Fruit fly (Drosophila melanogaster) whole organism, embryonic: ENCODE measurements around the gene CG32176.

Experiments used
- Adf1 ChIP-seq: fragments of 200-800 bp; sonication (Bioruptor generic); IDR thresholded peaks from 2 replicates; pipeline ENCODE4 v1.3.6; 2022; ENCODE audit warnings: missing biosample characterization, missing genetic modification characterization
- Atf-2 ChIP-seq: fragments of 200-800 bp; sonication (Bioruptor generic); optimal IDR thresholded peaks from 2 replicates; lab custom pipeline; 2016; ENCODE audit warnings: missing biosample characterization, missing genetic modification characterization
- CG10462 ChIP-seq: fragments of 200-800 bp; sonication (Bioruptor generic); optimal IDR thresholded peaks from 2 replicates; lab custom pipeline; 2016; ENCODE audit warnings: missing biosample characterization, missing genetic modification characterization
- CG10543 ChIP-seq: fragments of 200-800 bp; sonication (Bioruptor generic); optimal IDR thresholded peaks from 3 replicates; lab custom pipeline; 2017; ENCODE audit warnings: missing biosample characterization, mild to moderate bottlenecking, missing genetic modification characterization, moderate library complexity
- CG13123 ChIP-seq: fragments of 200-800 bp; sonication (Bioruptor generic); optimal IDR thresholded peaks from 2 replicates; lab custom pipeline; 2016; ENCODE audit warnings: missing biosample characterization, missing genetic modification characterization
- CG13424 ChIP-seq: fragments of 200-800 bp; sonication (Bioruptor generic); optimal IDR thresholded peaks from 2 replicates; lab custom pipeline; 2019; ENCODE audit warnings: missing biosample characterization, mild to moderate bottlenecking, missing genetic modification characterization, moderate library complexity
- CG13624 ChIP-seq: fragments of 200-800 bp; sonication (Bioruptor generic); optimal IDR thresholded peaks from 2 replicates; lab custom pipeline; 2016; ENCODE audit warnings: missing biosample characterization, missing genetic modification characterization
- CG17912 ChIP-seq: fragments of 200-800 bp; sonication (Bioruptor generic); optimal IDR thresholded peaks from 2 replicates; lab custom pipeline; 2018; ENCODE audit warnings: missing biosample characterization, mild to moderate bottlenecking, missing genetic modification characterization
- CG18619 ChIP-seq: fragments of 200-800 bp; sonication (Bioruptor generic); optimal IDR thresholded peaks from 3 replicates; lab custom pipeline; 2017; ENCODE audit warnings: missing biosample characterization, mild to moderate bottlenecking, missing genetic modification characterization
- CG2120 ChIP-seq: fragments of 200-800 bp; sonication (Bioruptor generic); optimal IDR thresholded peaks from 3 replicates; lab custom pipeline; 2016; ENCODE audit warnings: missing biosample characterization, missing genetic modification characterization
- CG2678 ChIP-seq: fragments of 200-800 bp; sonication (Bioruptor generic); optimal IDR thresholded peaks from 3 replicates; lab custom pipeline; 2019; ENCODE audit warnings: missing biosample characterization, mild to moderate bottlenecking, missing genetic modification characterization, moderate library complexity
- CG30403 ChIP-seq: fragments of 200-800 bp; sonication (Bioruptor generic); optimal IDR thresholded peaks from 3 replicates; lab custom pipeline; 2016; ENCODE audit warnings: missing biosample characterization, missing genetic modification characterization
- CG4328 ChIP-seq: fragments of 200-800 bp; sonication (Bioruptor generic); optimal IDR thresholded peaks from 3 replicates; lab custom pipeline; 2017; ENCODE audit warnings: missing biosample characterization, missing genetic modification reagents, missing genetic modification characterization
- CG4424 ChIP-seq: fragments of 200-800 bp; sonication (Bioruptor generic); optimal IDR thresholded peaks from 3 replicates; lab custom pipeline; 2016; ENCODE audit warnings: missing biosample characterization, missing genetic modification characterization
- CG4617 ChIP-seq: fragments of 200-800 bp; sonication (Bioruptor generic); optimal IDR thresholded peaks from 3 replicates; lab custom pipeline; 2016; ENCODE audit warnings: missing biosample characterization, missing genetic modification characterization, borderline replicate concordance
- CG4730 ChIP-seq: fragments of 200-800 bp; sonication (Bioruptor generic); IDR thresholded peaks from 2 replicates; pipeline ENCODE4 v1.3.6; 2022; ENCODE audit warnings: missing biosample characterization, missing genetic modification characterization
- CG5180 ChIP-seq: fragments of 200-800 bp; sonication (Bioruptor generic); optimal IDR thresholded peaks from 3 replicates; lab custom pipeline; 2017; ENCODE audit warnings: missing biosample characterization, missing genetic modification characterization, mild to moderate bottlenecking, moderate library complexity, missing genetic modification reagents
- CG7372 ChIP-seq: fragments of 200-800 bp; sonication (Bioruptor generic); IDR thresholded peaks from 2 replicates; pipeline ENCODE4 v1.3.6; 2022; ENCODE audit warnings: missing biosample characterization, missing genetic modification characterization
- CG8388 ChIP-seq: fragments of 200-800 bp; sonication (Bioruptor generic); optimal IDR thresholded peaks from 2 replicates; lab custom pipeline; 2019; ENCODE audit warnings: missing biosample characterization, mild to moderate bottlenecking, missing genetic modification characterization, moderate library complexity
- CkIIα-i1 ChIP-seq: fragments of 200-800 bp; sonication (Bioruptor generic); IDR thresholded peaks from 2 replicates; pipeline ENCODE4 v1.3.6; 2022; ENCODE audit warnings: missing biosample characterization, missing genetic modification characterization
- Fer2 ChIP-seq: fragments of 200-800 bp; sonication (Bioruptor generic); optimal IDR thresholded peaks from 2 replicates; lab custom pipeline; 2018; ENCODE audit warnings: missing biosample characterization, mild to moderate bottlenecking, missing genetic modification characterization, moderate library complexity
- Gsc ChIP-seq: fragments of 200-800 bp; sonication (Bioruptor generic); IDR thresholded peaks from 2 replicates; pipeline ENCODE4 v1.3.6; 2022; ENCODE audit warnings: missing biosample characterization, missing genetic modification characterization
- Gug ChIP-seq: fragments of 200-800 bp; sonication (Bioruptor generic); IDR thresholded peaks from 4 replicates; pipeline ENCODE4 v1.3.6; 2022; ENCODE audit warnings: missing biosample characterization, missing genetic modification characterization
- HHEX ChIP-seq: fragments of 200-800 bp; sonication (Bioruptor generic); optimal IDR thresholded peaks from 3 replicates; lab custom pipeline; 2017; ENCODE audit warnings: missing biosample characterization, mild to moderate bottlenecking, missing genetic modification characterization, missing genetic modification reagents
- HLH54F ChIP-seq: fragments of 200-800 bp; sonication (Bioruptor generic); optimal IDR thresholded peaks from 3 replicates; lab custom pipeline; 2016; ENCODE audit warnings: missing biosample characterization, missing genetic modification characterization
- NC2β ChIP-seq: fragments of 200-800 bp; sonication (Bioruptor generic); optimal IDR thresholded peaks from 2 replicates; lab custom pipeline; 2016; ENCODE audit warnings: missing biosample characterization, missing genetic modification characterization
- NfI ChIP-seq: fragments of 200-800 bp; sonication (Bioruptor generic); optimal IDR thresholded peaks from 3 replicates; lab custom pipeline; 2018; ENCODE audit warnings: missing biosample characterization, mild to moderate bottlenecking, missing genetic modification characterization, moderate library complexity
- Ptx1 ChIP-seq: fragments of 200-800 bp; sonication (Bioruptor generic); IDR thresholded peaks from 2 replicates; pipeline ENCODE4 v1.3.6; 2022; ENCODE audit warnings: missing biosample characterization, missing genetic modification characterization
- Rfx ChIP-seq: fragments of 200-800 bp; sonication (Bioruptor generic); IDR thresholded peaks from 2 replicates; pipeline ENCODE4 v1.3.6; 2022; ENCODE audit warnings: missing biosample characterization, missing genetic modification characterization
- Side ChIP-seq: fragments of 200-800 bp; sonication (Bioruptor generic); optimal IDR thresholded peaks from 2 replicates; lab custom pipeline; 2016; ENCODE audit warnings: missing biosample characterization, missing genetic modification characterization
- Sox100B ChIP-seq: fragments of 200-800 bp; sonication (Bioruptor generic); optimal IDR thresholded peaks from 3 replicates; lab custom pipeline; 2018; ENCODE audit warnings: missing biosample characterization, mild to moderate bottlenecking, missing genetic modification characterization
- Xbp1 ChIP-seq: fragments of 200-800 bp; sonication (Bioruptor generic); optimal IDR thresholded peaks from 3 replicates; lab custom pipeline; 2016; ENCODE audit warnings: missing biosample characterization, mild to moderate bottlenecking, missing genetic modification characterization
- ac ChIP-seq: fragments of 200-800 bp; sonication (Bioruptor generic); optimal IDR thresholded peaks from 3 replicates; lab custom pipeline; 2017; ENCODE audit warnings: missing biosample characterization, mild to moderate bottlenecking, missing genetic modification characterization
- ara ChIP-seq: fragments of 200-800 bp; sonication (Bioruptor generic); IDR thresholded peaks from 2 replicates; pipeline ENCODE4 v1.3.6; 2022; ENCODE audit warnings: missing biosample characterization, missing genetic modification characterization
- bigmax ChIP-seq: fragments of 200-800 bp; sonication (Bioruptor generic); optimal IDR thresholded peaks from 2 replicates; lab custom pipeline; 2018; ENCODE audit warnings: missing biosample characterization, mild to moderate bottlenecking, missing genetic modification characterization
- chinmo ChIP-seq: fragments of 200-800 bp; sonication (Bioruptor generic); IDR thresholded peaks from 4 replicates; pipeline ENCODE4 v1.3.6; 2022; ENCODE audit warnings: missing biosample characterization, missing genetic modification characterization; ENCODE audit not compliant: partially characterized antibody
- cwo ChIP-seq: fragments of 200-800 bp; sonication (Bioruptor generic); optimal IDR thresholded peaks from 3 replicates; lab custom pipeline; 2017; ENCODE audit warnings: missing biosample characterization, missing genetic modification characterization, mild to moderate bottlenecking, moderate library complexity, missing genetic modification reagents
- dan ChIP-seq: fragments of 200-800 bp; sonication (Bioruptor generic); IDR thresholded peaks from 2 replicates; pipeline ENCODE4 v1.3.6; 2022; ENCODE audit warnings: missing biosample characterization, missing genetic modification characterization
- fd96Cb ChIP-seq: fragments of 200-800 bp; sonication (Bioruptor generic); optimal IDR thresholded peaks from 2 replicates; lab custom pipeline; 2018; ENCODE audit warnings: missing biosample characterization, mild to moderate bottlenecking, missing genetic modification characterization, moderate library complexity
- gce ChIP-seq: fragments of 200-800 bp; sonication (Bioruptor generic); IDR thresholded peaks from 3 replicates; pipeline ENCODE4 v1.3.6; 2022; ENCODE audit warnings: missing biosample characterization, missing genetic modification characterization
- hbn ChIP-seq: fragments of 200-800 bp; sonication (Bioruptor generic); IDR thresholded peaks from 2 replicates; pipeline ENCODE4 v1.3.6; 2022; ENCODE audit warnings: missing biosample characterization, missing genetic modification characterization; ENCODE audit not compliant: partially characterized antibody
- ind ChIP-seq: fragments of 200-800 bp; sonication (Bioruptor generic); optimal IDR thresholded peaks from 3 replicates; lab custom pipeline; 2016; ENCODE audit warnings: missing biosample characterization, missing genetic modification characterization
- luna ChIP-seq: fragments of 200-800 bp; sonication (Bioruptor generic); optimal IDR thresholded peaks from 2 replicates; lab custom pipeline; 2016; ENCODE audit warnings: missing biosample characterization, missing genetic modification characterization
- oc ChIP-seq: fragments of 200-800 bp; sonication (Bioruptor generic); optimal IDR thresholded peaks from 2 replicates; lab custom pipeline; 2018; ENCODE audit warnings: missing biosample characterization, mild to moderate bottlenecking, missing genetic modification characterization, moderate library complexity
- onecut ChIP-seq: fragments of 200-800 bp; sonication (Bioruptor generic); IDR thresholded peaks from 2 replicates; pipeline ENCODE4 v1.3.6; 2022; ENCODE audit warnings: missing biosample characterization, missing genetic modification characterization
- peb ChIP-seq: fragments of 200-800 bp; sonication (Bioruptor generic); IDR thresholded peaks from 2 replicates; pipeline ENCODE4 v1.3.6; 2022; ENCODE audit warnings: missing biosample characterization, missing genetic modification characterization
- prd ChIP-seq, 3 experiments: fragments of >200 bp in 2 of 3; fragments of 200-800 bp in 1 of 3; sonication (Bioruptor generic) in 1 of 3; optimal IDR thresholded peaks in 2 of 3; IDR thresholded peaks in 1 of 3; 2 replicates in 2 of 3; 3 replicates in 1 of 3; pipeline versions ENCODE4 v1.3.6 to Lab custom; 2017 to 2022; ENCODE audit warnings: missing biosample characterization in 1 of 3, missing genetic modification characterization in 1 of 3
- ssp ChIP-seq: fragments of 200-800 bp; sonication (Bioruptor generic); IDR thresholded peaks from 2 replicates; pipeline ENCODE4 v1.3.6; 2022; ENCODE audit warnings: missing biosample characterization, missing genetic modification characterization
- tgo ChIP-seq: fragments of 200-800 bp; sonication (Bioruptor generic); IDR thresholded peaks from 3 replicates; pipeline ENCODE4 v1.3.6; 2022; ENCODE audit warnings: missing biosample characterization, missing genetic modification characterization

The CG32176 gene

dm6 chr3L:17425132-17425713 is 8.4 kb upstream of the CG32176 start, which contains the start of the genes Sec3 and COX7B (continued):
- peak; percentile 51 for TF ChIP-seq CG8388 (GFP tag; lab: Kevin White, UChicago)
- peak; percentile 25 for TF ChIP-seq cwo (GFP tag; lab: Kevin White, UChicago)
- peak; percentile 56 for TF ChIP-seq CG4730 (GFP tag; lab: Robert Waterston, UW)
- no peak for TF ChIP-seq Adf1 (GFP tag; lab: Robert Waterston, UW)
- TF ChIP-seq HHEX (GFP tag; lab: Kevin White, UChicago) = peak; percentile 21
- no peak for TF ChIP-seq luna (GFP tag; lab: Kevin White, UChicago)
- no peak for TF ChIP-seq prd (optimal IDR thresholded peaks at IDR 0.05; lab: Kevin White, UChicago)
- TF ChIP-seq prd (GFP tag; IDR thresholded peaks at IDR 0.05; lab: Robert Waterston, UW) = peak; percentile 71
- TF ChIP-seq hbn (GFP tag; lab: Robert Waterston, UW) = peak; percentile 93
- TF ChIP-seq CG4424 = peak; percentile 70
- no peak for TF ChIP-seq dan
- peak; percentile 65 for TF ChIP-seq Fer2
- peak; percentile 34 for TF ChIP-seq Side (GFP tag; lab: Kevin White, UChicago)
- TF ChIP-seq Gug (GFP tag; lab: Robert Waterston, UW) = peak; percentile 31; the same call in 2 of the 4 replicates
- peak; percentile 20 for TF ChIP-seq Sox100B
- TF ChIP-seq CG4328 (GFP tag; lab: Kevin White, UChicago) = peak; percentile 51
- peak; percentile 46 for TF ChIP-seq CG13123 (GFP tag; lab: Kevin White, UChicago)
- peak; percentile 76; the same call in 2 of the 4 replicates for TF ChIP-seq chinmo (GFP tag; lab: Robert Waterston, UW)
- peak; percentile 11; the same call in 1 of the 2 replicates for TF ChIP-seq onecut (GFP tag; lab: Robert Waterston, UW)
- peak; percentile 20 for TF ChIP-seq CG17912 (GFP tag; lab: Kevin White, UChicago)
- TF ChIP-seq ind (GFP tag; lab: Kevin White, UChicago) = peak; percentile 66
- peak; percentile 64; the same call in 2 of the 3 replicates for TF ChIP-seq tgo (GFP tag; lab: Robert Waterston, UW)
- no peak for TF ChIP-seq CkIIα-i1 (GFP tag; lab: Robert Waterston, UW)
- no peak for TF ChIP-seq peb
- peak; percentile 20 for TF ChIP-seq bigmax
- TF ChIP-seq fd96Cb (tag; lab: Kevin White, UChicago) = peak; percentile 22
- TF ChIP-seq CG2678 (tag; lab: Kevin White, UChicago) = peak; percentile 74
- peak; percentile 70; the same call in 1 of the 2 replicates for TF ChIP-seq Rfx (GFP tag; lab: Robert Waterston, UW)
- peak; percentile 28; the same call in 1 of the 2 replicates for TF ChIP-seq ssp (GFP tag; lab: Robert Waterston, UW)
- no peak for TF ChIP-seq Gsc
- TF ChIP-seq gce = no peak
- peak; percentile 71 for TF ChIP-seq CG13624 (GFP tag; lab: Kevin White, UChicago)
- TF ChIP-seq CG10462 (GFP tag; lab: Kevin White, UChicago) = no peak
- TF ChIP-seq Ptx1 (GFP tag; lab: Robert Waterston, UW) = peak; percentile 56
- TF ChIP-seq CG2120 = peak; percentile 83
- TF ChIP-seq CG10543 (GFP tag; lab: Kevin White, UChicago) = peak; percentile 67
- TF ChIP-seq Atf-2 (GFP tag; lab: Kevin White, UChicago) = no peak
- peak; percentile 81 for TF ChIP-seq CG13424 (tag; lab: Kevin White, UChicago)
- TF ChIP-seq ac (GFP tag; lab: Kevin White, UChicago) = no peak
- TF ChIP-seq CG7372 (GFP tag; lab: Robert Waterston, UW) = peak; percentile 63; the same call in 1 of the 2 replicates
- peak; percentile 61 for TF ChIP-seq NfI
- TF ChIP-seq oc = peak; percentile 64
- TF ChIP-seq CG4617 (GFP tag; lab: Kevin White, UChicago) = peak; percentile 89
- peak; percentile 16; the same call in 1 of the 2 replicates for TF ChIP-seq ara (GFP tag; lab: Robert Waterston, UW)
- peak; percentile 46 for TF ChIP-seq CG18619 (GFP tag; lab: Kevin White, UChicago)
- peak; percentile 65 for TF ChIP-seq NC2β (GFP tag; lab: Kevin White, UChicago)
- no peak for TF ChIP-seq CG5180
- peak; percentile 76 for TF ChIP-seq Xbp1 (GFP tag; lab: Kevin White, UChicago)
- TF ChIP-seq HLH54F = peak; percentile 74
- TF ChIP-seq CG30403 (GFP tag; lab: Kevin White, UChicago) = peak; percentile 78
